Fruit fly (Drosophila melanogaster) whole organism, embryonic: ENCODE results near the gene asun.

Source experiments
- Abd-B ChIP-seq: fragments of 200-800 bp; sonication (Bioruptor generic); optimal IDR thresholded peaks from 2 replicates; lab custom pipeline; 2018; ENCODE audit warnings: missing biosample characterization, mild to moderate bottlenecking, missing genetic modification characterization, moderate library complexity
- Antp ChIP-seq: fragments of 200-800 bp; sonication (Bioruptor generic); optimal IDR thresholded peaks from 3 replicates; lab custom pipeline; 2016; ENCODE audit warnings: missing biosample characterization, missing genetic modification characterization
- CG10565 ChIP-seq: fragments of 200-800 bp; sonication (Bioruptor generic); optimal IDR thresholded peaks from 3 replicates; lab custom pipeline; 2016; ENCODE audit warnings: missing biosample characterization, mild to moderate bottlenecking, missing genetic modification characterization
- CG10959 ChIP-seq: fragments of 200-800 bp; sonication (Bioruptor generic); IDR thresholded peaks from 2 replicates; pipeline ENCODE4 v1.3.6; 2022; ENCODE audit warnings: missing biosample characterization, missing genetic modification characterization
- CG11504 ChIP-seq: fragments of 200-800 bp; sonication (Bioruptor generic); optimal IDR thresholded peaks from 3 replicates; lab custom pipeline; 2019; ENCODE audit warnings: missing biosample characterization, mild to moderate bottlenecking, missing genetic modification characterization, moderate library complexity
- CG12391 ChIP-seq: fragments of 200-800 bp; sonication (Bioruptor generic); optimal IDR thresholded peaks from 3 replicates; lab custom pipeline; 2018; ENCODE audit warnings: missing biosample characterization, mild to moderate bottlenecking, missing genetic modification characterization, moderate library complexity
- CG14441 ChIP-seq: fragments of 200-800 bp; sonication (Bioruptor generic); IDR thresholded peaks from 2 replicates; pipeline ENCODE4 v1.3.6; 2022; ENCODE audit warnings: missing biosample characterization, missing genetic modification characterization
- CG1529 ChIP-seq: fragments of 200-800 bp; sonication (Bioruptor generic); optimal IDR thresholded peaks from 3 replicates; lab custom pipeline; 2018; ENCODE audit warnings: missing biosample characterization, missing genetic modification characterization
- CG16813 ChIP-seq: fragments of 200-800 bp; sonication (Bioruptor generic); IDR thresholded peaks from 3 replicates; pipeline ENCODE4 v1.3.6; 2022; ENCODE audit warnings: missing biosample characterization, missing genetic modification characterization; ENCODE audit not compliant: partially characterized antibody
- CG17186 ChIP-seq: fragments of 200-800 bp; sonication (Bioruptor generic); optimal IDR thresholded peaks from 3 replicates; lab custom pipeline; 2017; ENCODE audit warnings: missing biosample characterization, missing genetic modification reagents, missing genetic modification characterization
- CG17359 ChIP-seq: fragments of 200-800 bp; sonication (Bioruptor generic); optimal IDR thresholded peaks from 3 replicates; lab custom pipeline; 2018; ENCODE audit warnings: missing biosample characterization, mild to moderate bottlenecking, missing genetic modification characterization, moderate library complexity
- CG2120 ChIP-seq: fragments of 200-800 bp; sonication (Bioruptor generic); optimal IDR thresholded peaks from 3 replicates; lab custom pipeline; 2016; ENCODE audit warnings: missing biosample characterization, missing genetic modification characterization
- CG2129 ChIP-seq: fragments of 200-800 bp; sonication (Bioruptor generic); IDR thresholded peaks from 2 replicates; pipeline ENCODE4 v1.3.6; 2022; ENCODE audit warnings: missing biosample characterization, missing genetic modification characterization; ENCODE audit not compliant: partially characterized antibody
- CG3065 ChIP-seq: fragments of 200-800 bp; sonication (Bioruptor generic); optimal IDR thresholded peaks from 2 replicates; lab custom pipeline; 2016; ENCODE audit warnings: missing biosample characterization, missing genetic modification characterization
- CG7357 ChIP-seq: fragments of 200-800 bp; sonication (Bioruptor generic); IDR thresholded peaks from 3 replicates; pipeline ENCODE4 v1.3.6; 2022; ENCODE audit warnings: missing biosample characterization, missing genetic modification characterization
- CG7745 ChIP-seq: fragments of 200-800 bp; sonication (Bioruptor generic); optimal IDR thresholded peaks from 2 replicates; lab custom pipeline; 2018; ENCODE audit warnings: missing biosample characterization, mild to moderate bottlenecking, missing genetic modification characterization, moderate library complexity
- CG9215 ChIP-seq: fragments of 200-800 bp; sonication (Bioruptor generic); IDR thresholded peaks from 2 replicates; pipeline ENCODE4 v1.3.6; 2022; ENCODE audit warnings: missing biosample characterization, missing genetic modification characterization
- CG9437 ChIP-seq: fragments of 200-800 bp; sonication (Bioruptor generic); optimal IDR thresholded peaks from 2 replicates; lab custom pipeline; 2018; ENCODE audit warnings: missing biosample characterization, mild to moderate bottlenecking, missing genetic modification characterization
- Dbx ChIP-seq: fragments of 200-800 bp; sonication (Bioruptor generic); IDR thresholded peaks from 3 replicates; pipeline ENCODE4 v1.3.6; 2022; ENCODE audit warnings: missing biosample characterization, missing genetic modification characterization
- HLH4C ChIP-seq: fragments of 200-800 bp; sonication (Bioruptor generic); IDR thresholded peaks from 3 replicates; pipeline ENCODE4 v1.3.6; 2022; ENCODE audit warnings: missing biosample characterization, missing genetic modification characterization; ENCODE audit not compliant: partially characterized antibody
- HLH54F ChIP-seq: fragments of 200-800 bp; sonication (Bioruptor generic); optimal IDR thresholded peaks from 3 replicates; lab custom pipeline; 2016; ENCODE audit warnings: missing biosample characterization, missing genetic modification characterization
- HmgD ChIP-seq: fragments of 200-800 bp; sonication (Bioruptor generic); optimal IDR thresholded peaks from 3 replicates; lab custom pipeline; 2016; ENCODE audit warnings: missing biosample characterization, missing genetic modification characterization
- HmgZ ChIP-seq: fragments of 200-800 bp; sonication (Bioruptor generic); optimal IDR thresholded peaks from 2 replicates; lab custom pipeline; 2018; ENCODE audit warnings: missing biosample characterization, mild to moderate bottlenecking, missing genetic modification characterization
- Hr51 ChIP-seq, 2 experiments: fragments of 200-800 bp; sonication (Bioruptor generic); optimal IDR thresholded peaks; 2 replicates in 1 of 2; 3 replicates in 1 of 2; lab custom pipeline; 2016 to 2018; ENCODE audit warnings: missing biosample characterization in 2 of 2, missing genetic modification characterization in 2 of 2, mild to moderate bottlenecking in 1 of 2, moderate library complexity in 1 of 2
- Kr ChIP-seq: fragments of 200-800 bp; sonication (Bioruptor generic); optimal IDR thresholded peaks from 2 replicates; lab custom pipeline; 2017; ENCODE audit warnings: missing biosample characterization, mild to moderate bottlenecking, missing genetic modification characterization
- Lpt ChIP-seq: fragments of >200 bp; optimal IDR thresholded peaks from 2 replicates; lab custom pipeline; 2018; ENCODE audit warnings: missing biosample characterization, missing genetic modification characterization
- Med ChIP-seq: fragments of 200-800 bp; sonication (Bioruptor generic); peaks from one replicate; lab custom pipeline; 2016; ENCODE audit warnings: missing biosample characterization, missing genetic modification characterization, mild to moderate bottlenecking, inconsistent platforms, moderate library complexity
- Oaz ChIP-seq: fragments of 200-800 bp; sonication (Bioruptor generic); IDR thresholded peaks from 2 replicates; pipeline ENCODE4 v1.3.6; 2022; ENCODE audit warnings: missing biosample characterization, missing genetic modification characterization
- Ptx1 ChIP-seq: fragments of 200-800 bp; sonication (Bioruptor generic); IDR thresholded peaks from 2 replicates; pipeline ENCODE4 v1.3.6; 2022; ENCODE audit warnings: missing biosample characterization, missing genetic modification characterization
- YL-1 ChIP-seq: fragments of 200-800 bp; sonication (Bioruptor generic); optimal IDR thresholded peaks from 3 replicates; lab custom pipeline; 2017; ENCODE audit warnings: missing biosample characterization, mild to moderate bottlenecking, missing genetic modification characterization
- bcd ChIP-seq: fragments of 200-800 bp; sonication (Bioruptor generic); optimal IDR thresholded peaks from 2 replicates; lab custom pipeline; 2017; ENCODE audit warnings: missing biosample characterization, mild to moderate bottlenecking, missing genetic modification characterization
- bigmax ChIP-seq: fragments of 200-800 bp; sonication (Bioruptor generic); optimal IDR thresholded peaks from 2 replicates; lab custom pipeline; 2018; ENCODE audit warnings: missing biosample characterization, mild to moderate bottlenecking, missing genetic modification characterization
- bowl ChIP-seq: fragments of 200-800 bp; sonication (Bioruptor generic); IDR thresholded peaks from 2 replicates; pipeline ENCODE4 v1.3.6; 2022; ENCODE audit warnings: missing biosample characterization, missing genetic modification characterization
- crol ChIP-seq: fragments of 200-800 bp; sonication (Bioruptor generic); IDR thresholded peaks from 2 replicates; pipeline ENCODE4 v1.3.6; 2022; ENCODE audit warnings: missing biosample characterization, missing genetic modification characterization
- dan ChIP-seq: fragments of 200-800 bp; sonication (Bioruptor generic); IDR thresholded peaks from 2 replicates; pipeline ENCODE4 v1.3.6; 2022; ENCODE audit warnings: missing biosample characterization, missing genetic modification characterization
- ewg ChIP-seq: fragments of 200-800 bp; sonication (Bioruptor generic); optimal IDR thresholded peaks from 3 replicates; lab custom pipeline; 2017; ENCODE audit warnings: mild to moderate bottlenecking, missing biosample characterization, missing genetic modification reagents, missing genetic modification characterization
- exex ChIP-seq: fragments of 200-800 bp; sonication (Bioruptor generic); optimal IDR thresholded peaks from 4 replicates; lab custom pipeline; 2018; ENCODE audit warnings: missing biosample characterization, mild to moderate bottlenecking, missing genetic modification characterization, moderate library complexity
- ftz-f1 ChIP-seq: fragments of 200-800 bp; sonication (Bioruptor generic); optimal IDR thresholded peaks from 2 replicates; lab custom pipeline; 2016; ENCODE audit warnings: missing biosample characterization, missing genetic modification characterization
- gce ChIP-seq: fragments of 200-800 bp; sonication (Bioruptor generic); IDR thresholded peaks from 3 replicates; pipeline ENCODE4 v1.3.6; 2022; ENCODE audit warnings: missing biosample characterization, missing genetic modification characterization
- gcm2 ChIP-seq: fragments of 200-800 bp; sonication (Bioruptor generic); optimal IDR thresholded peaks from 2 replicates; lab custom pipeline; 2016; ENCODE audit warnings: missing biosample characterization, missing genetic modification characterization
- h ChIP-seq: fragments of >200 bp; optimal IDR thresholded peaks from 2 replicates; lab custom pipeline; 2017
- knrl ChIP-seq: fragments of 200-800 bp; sonication (Bioruptor generic); IDR thresholded peaks from 3 replicates; pipeline ENCODE4 v1.3.6; 2022; ENCODE audit warnings: missing biosample characterization, missing genetic modification characterization; ENCODE audit not compliant: partially characterized antibody
- maf-S ChIP-seq: fragments of 200-800 bp; sonication (Bioruptor generic); optimal IDR thresholded peaks from 2 replicates; lab custom pipeline; 2016; ENCODE audit warnings: missing biosample characterization, missing genetic modification characterization
- mirr ChIP-seq: fragments of 200-800 bp; sonication (Bioruptor generic); optimal IDR thresholded peaks from 3 replicates; lab custom pipeline; 2018; ENCODE audit warnings: missing biosample characterization, mild to moderate bottlenecking, missing genetic modification characterization
- p53 ChIP-seq: fragments of 200-800 bp; sonication (Bioruptor generic); optimal IDR thresholded peaks from 2 replicates; lab custom pipeline; 2016; ENCODE audit warnings: missing biosample characterization, missing genetic modification characterization
- pan ChIP-seq, 4 experiments: fragments of >200 bp in 3 of 4; fragments of 200-800 bp in 1 of 4; sonication (Bioruptor generic) in 1 of 4; optimal IDR thresholded peaks in 3 of 4; IDR thresholded peaks in 1 of 4; 2 replicates each; pipeline versions ENCODE4 v1.3.6 to Lab custom; 2017 to 2022; ENCODE audit warnings: missing biosample characterization in 2 of 4, missing genetic modification characterization in 2 of 4, mixed read lengths in 1 of 4
- pb ChIP-seq: fragments of 200-800 bp; sonication (Bioruptor generic); optimal IDR thresholded peaks from 3 replicates; lab custom pipeline; 2016; ENCODE audit warnings: missing biosample characterization, missing genetic modification characterization
- zen2 ChIP-seq: fragments of 200-800 bp; sonication (Bioruptor generic); IDR thresholded peaks from 3 replicates; pipeline ENCODE4 v1.3.6; 2022; ENCODE audit warnings: missing biosample characterization, missing genetic modification characterization; ENCODE audit not compliant: partially characterized antibody
- zfh1 ChIP-seq: fragments of 200-800 bp; sonication (Bioruptor generic); IDR thresholded peaks from 3 replicates; pipeline ENCODE4 v1.3.6; 2022; ENCODE audit warnings: missing biosample characterization, missing genetic modification characterization

The asun gene

dm6 chr3R:16309302-16310080, 45.4 kb downstream of the asun start (continued):
- TF ChIP-seq pan (optimal IDR thresholded peaks at IDR 0.05; lab: Kevin White, UChicago) (no peak), pan (GFP tag; optimal IDR thresholded peaks at IDR 0.05 in 1 of 2, IDR thresholded peaks at IDR 0.05 in 1 of 2) (peak in 1 of 2 experiments; percentile 38), bigmax (GFP tag; lab: Kevin White, UChicago) (no peak), crol (no peak; the same call in 1 of the 2 replicates), Abd-B (GFP tag; lab: Kevin White, UChicago) (no peak), CG2120 (GFP tag; lab: Kevin White, UChicago) (peak; percentile 41), CG17186 (no peak), CG9215 (GFP tag; lab: Robert Waterston, UW) (no peak), CG9437 (GFP tag; lab: Kevin White, UChicago) (peak; percentile 13), Hr51 (GFP tag; optimal IDR thresholded peaks at IDR 0.05; lab: Kevin White, UChicago) (no peak), CG12391 (tag; lab: Kevin White, UChicago) (peak; percentile 46), HmgZ (tag; lab: Kevin White, UChicago) (no peak), CG1529 (GFP tag; lab: Kevin White, UChicago) (peak; percentile 100), HmgD (GFP tag; lab: Kevin White, UChicago) (no peak), CG10565 (GFP tag; lab: Kevin White, UChicago) (no peak), knrl (GFP tag; lab: Robert Waterston, UW) (no peak), CG14441 (GFP tag; lab: Robert Waterston, UW) (peak; percentile 38; the same call in 1 of the 2 replicates), Lpt (GFP tag; lab: Kevin White, UChicago) (no peak), CG17359 (tag; lab: Kevin White, UChicago) (peak; percentile 31), gce (GFP tag; lab: Robert Waterston, UW) (no peak), CG7357 (GFP tag; lab: Robert Waterston, UW) (no peak), maf-S (GFP tag; lab: Kevin White, UChicago) (peak; percentile 37), ftz-f1 (GFP tag; lab: Kevin White, UChicago) (no peak), CG7745 (tag; lab: Kevin White, UChicago) (no peak), mirr (no peak), CG10959 (no peak), bowl (no peak), bcd (GFP tag; lab: Kevin White, UChicago) (peak; percentile 6), CG16813 (GFP tag; lab: Robert Waterston, UW) (no peak), HLH54F (GFP tag; lab: Kevin White, UChicago) (no peak), CG11504 (tag; lab: Kevin White, UChicago) (no peak), ewg (GFP tag; lab: Kevin White, UChicago) (no peak), gcm2 (GFP tag; lab: Kevin White, UChicago) (no peak), Antp (GFP tag; lab: Kevin White, UChicago) (no peak), zfh1 (GFP tag; lab: Robert Waterston, UW) (no peak; the same call in 2 of the 3 replicates), CG2129 (no peak), h (lab: Kevin White, UChicago) (no peak), Dbx (GFP tag; lab: Robert Waterston, UW) (no peak; the same call in 2 of the 3 replicates), zen2 (0 out of 3 replicates have a peak, but pooled peaks have one; percentile 9), pb (no peak), Oaz (no peak), Kr (GFP tag; lab: Kevin White, UChicago) (no peak), CG3065 (GFP tag; lab: Kevin White, UChicago) (no peak), Med (GFP tag; lab: Kevin White, UChicago) (peak; percentile 87), exex (tag; lab: Kevin White, UChicago) (no peak), Ptx1 (GFP tag; lab: Robert Waterston, UW) (no peak), dan (GFP tag; lab: Robert Waterston, UW) (no peak), YL-1 (GFP tag; lab: Kevin White, UChicago) (no peak), p53 (no peak), HLH4C (no peak)
